Fruit fly (Drosophila melanogaster) whole organism, embryonic: ENCODE measurements around the gene r2d2.

ENCODE experiments used
- Atf3 ChIP-seq: fragments of 200-800 bp; sonication (Bioruptor generic); optimal IDR thresholded peaks from 3 replicates; lab custom pipeline; 2016; ENCODE audit warnings: missing biosample characterization, missing genetic modification characterization
- CG11247 ChIP-seq: fragments of 200-800 bp; sonication (Bioruptor generic); IDR thresholded peaks from 2 replicates; pipeline ENCODE4 v1.3.6; 2022; ENCODE audit warnings: missing biosample characterization, missing genetic modification characterization
- CG12236 ChIP-seq: fragments of 200-800 bp; sonication (Bioruptor generic); optimal IDR thresholded peaks from 2 replicates; lab custom pipeline; 2016; ENCODE audit warnings: missing biosample characterization, missing genetic modification characterization
- CG12659 ChIP-seq: fragments of 200-800 bp; sonication (Bioruptor generic); optimal IDR thresholded peaks from 3 replicates; lab custom pipeline; 2017; ENCODE audit warnings: mild to moderate bottlenecking, missing biosample characterization, missing genetic modification reagents, missing genetic modification characterization
- CG12744 ChIP-seq: fragments of 200-800 bp; sonication (Bioruptor generic); optimal IDR thresholded peaks from 2 replicates; lab custom pipeline; 2016; ENCODE audit warnings: missing biosample characterization, missing genetic modification characterization
- CG12942 ChIP-seq: fragments of 200-800 bp; sonication (Bioruptor generic); optimal IDR thresholded peaks from 3 replicates; lab custom pipeline; 2016; ENCODE audit warnings: missing biosample characterization, missing genetic modification characterization
- CG13775 ChIP-seq: fragments of 200-800 bp; sonication (Bioruptor generic); optimal IDR thresholded peaks from 3 replicates; lab custom pipeline; 2017; ENCODE audit warnings: missing biosample characterization, mild to moderate bottlenecking, missing genetic modification characterization
- CG14710 ChIP-seq: fragments of 200-800 bp; sonication (Bioruptor generic); optimal IDR thresholded peaks from 3 replicates; lab custom pipeline; 2019; ENCODE audit warnings: missing biosample characterization, mild to moderate bottlenecking, missing genetic modification characterization, moderate library complexity
- CG14965 ChIP-seq: fragments of 200-800 bp; sonication (Bioruptor generic); optimal IDR thresholded peaks from 2 replicates; lab custom pipeline; 2016; ENCODE audit warnings: missing biosample characterization, missing genetic modification characterization, borderline replicate concordance
- CG15011 ChIP-seq: fragments of 200-800 bp; sonication (Bioruptor generic); optimal IDR thresholded peaks from 3 replicates; lab custom pipeline; 2018; ENCODE audit warnings: missing biosample characterization, mild to moderate bottlenecking, missing genetic modification characterization
- CG15479 ChIP-seq: fragments of 200-800 bp; sonication (Bioruptor generic); optimal IDR thresholded peaks from 3 replicates; lab custom pipeline; 2019; ENCODE audit warnings: missing biosample characterization, mild to moderate bottlenecking, missing genetic modification characterization, moderate library complexity
- CG17385 ChIP-seq: fragments of 200-800 bp; sonication (Bioruptor generic); optimal IDR thresholded peaks from 3 replicates; lab custom pipeline; 2018; ENCODE audit warnings: missing biosample characterization, mild to moderate bottlenecking, missing genetic modification characterization
- CG17612 ChIP-seq: fragments of 200-800 bp; sonication (Bioruptor generic); IDR thresholded peaks from 2 replicates; pipeline ENCODE4 v1.3.6; 2022; ENCODE audit warnings: missing biosample characterization, missing genetic modification characterization
- CG3065 ChIP-seq: fragments of 200-800 bp; sonication (Bioruptor generic); optimal IDR thresholded peaks from 2 replicates; lab custom pipeline; 2016; ENCODE audit warnings: missing biosample characterization, missing genetic modification characterization
- CG31388 ChIP-seq: fragments of 200-800 bp; sonication (Bioruptor generic); optimal IDR thresholded peaks from 2 replicates; lab custom pipeline; 2016; ENCODE audit warnings: missing biosample characterization, missing genetic modification characterization
- CG32767 ChIP-seq: fragments of 200-800 bp; sonication (Bioruptor generic); IDR thresholded peaks from 2 replicates; pipeline ENCODE4 v1.3.6; 2022; ENCODE audit warnings: missing biosample characterization, missing genetic modification characterization
- CG42726 ChIP-seq: fragments of 200-800 bp; sonication (Bioruptor generic); IDR thresholded peaks from 2 replicates; pipeline ENCODE4 v1.3.6; 2022; ENCODE audit warnings: missing biosample characterization, missing genetic modification characterization; ENCODE audit not compliant: partially characterized antibody
- CG4424 ChIP-seq: fragments of 200-800 bp; sonication (Bioruptor generic); optimal IDR thresholded peaks from 3 replicates; lab custom pipeline; 2016; ENCODE audit warnings: missing biosample characterization, missing genetic modification characterization
- CG6272 ChIP-seq: fragments of 200-800 bp; sonication (Bioruptor generic); IDR thresholded peaks from 2 replicates; pipeline ENCODE4 v1.3.6; 2022; ENCODE audit warnings: missing biosample characterization, missing genetic modification characterization
- CG6683 ChIP-seq: fragments of 200-800 bp; sonication (Bioruptor generic); optimal IDR thresholded peaks from 2 replicates; lab custom pipeline; 2017; ENCODE audit warnings: missing biosample characterization, mild to moderate bottlenecking, missing genetic modification characterization, missing genetic modification reagents
- CG7556 ChIP-seq: fragments of 200-800 bp; sonication (Bioruptor generic); optimal IDR thresholded peaks from 2 replicates; lab custom pipeline; 2017; ENCODE audit warnings: missing biosample characterization, mild to moderate bottlenecking, missing genetic modification characterization
- CG9797 ChIP-seq: fragments of 200-800 bp; sonication (Bioruptor generic); optimal IDR thresholded peaks from 3 replicates; lab custom pipeline; 2018; ENCODE audit warnings: missing biosample characterization, mild to moderate bottlenecking, missing genetic modification characterization
- CHES-1-like ChIP-seq: fragments of 200-800 bp; sonication (Bioruptor generic); optimal IDR thresholded peaks from 2 replicates; lab custom pipeline; 2016; ENCODE audit warnings: missing biosample characterization, missing genetic modification characterization
- Dip3 ChIP-seq: fragments of 200-800 bp; sonication (Bioruptor generic); optimal IDR thresholded peaks from 3 replicates; lab custom pipeline; 2016; ENCODE audit warnings: missing biosample characterization, missing genetic modification characterization
- Dll ChIP-seq: fragments of 200-800 bp; sonication (Bioruptor generic); IDR thresholded peaks from 4 replicates; pipeline ENCODE4 v1.3.6; 2022; ENCODE audit warnings: missing biosample characterization, missing genetic modification characterization; ENCODE audit not compliant: partially characterized antibody
- Drgx ChIP-seq: fragments of 200-800 bp; sonication (Bioruptor generic); IDR thresholded peaks from 2 replicates; pipeline ENCODE4 v1.3.6; 2022; ENCODE audit warnings: missing biosample characterization, missing genetic modification characterization
- Eip74EF ChIP-seq, 2 experiments: fragments of 200-800 bp in 1 of 2; fragments of >200 bp in 1 of 2; sonication (Bioruptor generic) in 1 of 2; optimal IDR thresholded peaks; 2 replicates each; lab custom pipeline; 2017 to 2019; ENCODE audit warnings: missing biosample characterization in 2 of 2, missing genetic modification characterization in 2 of 2, mild to moderate bottlenecking in 1 of 2, moderate library complexity in 1 of 2
- Fer1 ChIP-seq: fragments of 200-800 bp; sonication (Bioruptor generic); optimal IDR thresholded peaks from 2 replicates; lab custom pipeline; 2017; ENCODE audit warnings: missing biosample characterization, mild to moderate bottlenecking, missing genetic modification characterization
- Fer3 ChIP-seq: fragments of 200-800 bp; sonication (Bioruptor generic); optimal IDR thresholded peaks from 2 replicates; lab custom pipeline; 2018; ENCODE audit warnings: missing biosample characterization, mild to moderate bottlenecking, missing genetic modification characterization, moderate library complexity
- HLH3B ChIP-seq: fragments of 200-800 bp; sonication (Bioruptor generic); IDR thresholded peaks from 2 replicates; pipeline ENCODE4 v1.3.6; 2022; ENCODE audit warnings: missing biosample characterization, missing genetic modification characterization
- Jarid2 ChIP-seq: fragments of 200-800 bp; sonication (Bioruptor generic); optimal IDR thresholded peaks from 3 replicates; lab custom pipeline; 2017; ENCODE audit warnings: mild to moderate bottlenecking, missing biosample characterization, missing genetic modification reagents, missing genetic modification characterization
- Optix ChIP-seq: fragments of 200-800 bp; sonication (Bioruptor generic); IDR thresholded peaks from 3 replicates; pipeline ENCODE4 v1.3.6; 2022; ENCODE audit warnings: missing biosample characterization, missing genetic modification characterization
- Scr ChIP-seq: fragments of 200-800 bp; sonication (Bioruptor generic); IDR thresholded peaks from 2 replicates; pipeline ENCODE4 v1.3.6; 2022; ENCODE audit warnings: missing biosample characterization, missing genetic modification characterization; ENCODE audit not compliant: partially characterized antibody
- Sin3A ChIP-seq: fragments of >200 bp; optimal IDR thresholded peaks from 2 replicates; lab custom pipeline; 2018
- Tbp ChIP-seq: fragments of >200 bp; optimal IDR thresholded peaks from 2 replicates; lab custom pipeline; 2018; ENCODE audit warnings: missing biosample characterization, missing genetic modification characterization
- Vsx1 ChIP-seq: fragments of 200-800 bp; sonication (Bioruptor generic); optimal IDR thresholded peaks from 2 replicates; lab custom pipeline; 2017; ENCODE audit warnings: missing biosample characterization, mild to moderate bottlenecking, missing genetic modification characterization, missing genetic modification reagents
- az2 ChIP-seq: fragments of 200-800 bp; sonication (Bioruptor generic); optimal IDR thresholded peaks from 3 replicates; lab custom pipeline; 2016; ENCODE audit warnings: missing biosample characterization, missing genetic modification characterization
- caup ChIP-seq: fragments of 200-800 bp; sonication (Bioruptor generic); optimal IDR thresholded peaks from 3 replicates; lab custom pipeline; 2017; ENCODE audit warnings: missing biosample characterization, mild to moderate bottlenecking, missing genetic modification characterization, moderate library complexity; ENCODE audit not compliant: severe bottlenecking
- emc ChIP-seq: fragments of 200-800 bp; sonication (Bioruptor generic); optimal IDR thresholded peaks from 2 replicates; lab custom pipeline; 2016; ENCODE audit warnings: missing biosample characterization, missing genetic modification characterization
- eyg ChIP-seq: fragments of 200-800 bp; sonication (Bioruptor generic); optimal IDR thresholded peaks from 3 replicates; lab custom pipeline; 2016; ENCODE audit warnings: missing biosample characterization, missing genetic modification characterization
- gcm2 ChIP-seq: fragments of 200-800 bp; sonication (Bioruptor generic); optimal IDR thresholded peaks from 2 replicates; lab custom pipeline; 2016; ENCODE audit warnings: missing biosample characterization, missing genetic modification characterization
- grau ChIP-seq: fragments of 200-800 bp; optimal IDR thresholded peaks from 3 replicates; lab custom pipeline; 2019; ENCODE audit warnings: missing biosample characterization, mild to moderate bottlenecking, missing genetic modification characterization, moderate library complexity
- pros ChIP-seq: fragments of 200-800 bp; sonication (Bioruptor generic); optimal IDR thresholded peaks from 3 replicates; lab custom pipeline; 2019; ENCODE audit warnings: missing biosample characterization, mild to moderate bottlenecking, missing genetic modification characterization, moderate library complexity
- schlank ChIP-seq: fragments of 200-800 bp; sonication (Bioruptor generic); optimal IDR thresholded peaks from 2 replicates; lab custom pipeline; 2018; ENCODE audit warnings: missing biosample characterization, mild to moderate bottlenecking, missing genetic modification characterization
- sens ChIP-seq: fragments of 200-800 bp; sonication (Bioruptor generic); peaks from one replicate; lab custom pipeline; 2016; ENCODE audit warnings: missing biosample characterization, missing genetic modification characterization
- sens-2 ChIP-seq: fragments of 200-800 bp; sonication (Bioruptor generic); IDR thresholded peaks from 2 replicates; pipeline ENCODE4 v1.3.6; 2022; ENCODE audit warnings: missing biosample characterization, missing genetic modification characterization
- sim ChIP-seq: fragments of 200-800 bp; sonication (Bioruptor generic); IDR thresholded peaks from 2 replicates; pipeline ENCODE4 v1.3.6; 2022; ENCODE audit warnings: missing biosample characterization, missing genetic modification characterization
- slbo ChIP-seq: fragments of 200-800 bp; sonication (Bioruptor generic); IDR thresholded peaks from 2 replicates; pipeline ENCODE4 v1.3.6; 2022; ENCODE audit warnings: missing biosample characterization, missing genetic modification characterization
- sna ChIP-seq: fragments of 200-800 bp; sonication (Bioruptor generic); IDR thresholded peaks from 2 replicates; pipeline ENCODE4 v1.3.6; 2022; ENCODE audit warnings: missing biosample characterization, missing genetic modification characterization; ENCODE audit not compliant: partially characterized antibody
- trh ChIP-seq: fragments of 200-800 bp; sonication (Bioruptor generic); optimal IDR thresholded peaks from 2 replicates; lab custom pipeline; 2016; ENCODE audit warnings: missing biosample characterization, missing genetic modification characterization
- tx ChIP-seq: fragments of 200-800 bp; sonication (Bioruptor generic); optimal IDR thresholded peaks from 2 replicates; lab custom pipeline; 2016; ENCODE audit warnings: missing biosample characterization, missing genetic modification characterization
- vvl ChIP-seq: fragments of 200-800 bp; sonication (Bioruptor generic); IDR thresholded peaks from 2 replicates; pipeline ENCODE4 v1.3.6; 2022; ENCODE audit warnings: missing biosample characterization, missing genetic modification characterization

r2d2 gene

dm6 chr2L:7828901-7829300 lies 29.0 kb downstream of the r2d2 start (continued):
- TF ChIP-seq eyg (GFP tag; lab: Kevin White, UChicago) (no peak), emc (GFP tag; lab: Kevin White, UChicago) (no peak), az2 (GFP tag; lab: Kevin White, UChicago) (no peak), Tbp (GFP tag; lab: Kevin White, UChicago) (no peak), sna (GFP tag; lab: Robert Waterston, UW) (no peak), grau (no peak), HLH3B (GFP tag; lab: Robert Waterston, UW) (no peak), CG17385 (GFP tag; lab: Kevin White, UChicago) (peak; percentile 22), Scr (GFP tag; lab: Robert Waterston, UW) (no peak), CG12659 (GFP tag; lab: Kevin White, UChicago) (no peak), trh (GFP tag; lab: Kevin White, UChicago) (no peak), Drgx (no peak), Dll (GFP tag; lab: Robert Waterston, UW) (no peak), CG6683 (GFP tag; lab: Kevin White, UChicago) (no peak), CG14710 (tag; lab: Kevin White, UChicago) (peak; percentile 27), Vsx1 (GFP tag; lab: Kevin White, UChicago) (no peak), CG31388 (GFP tag; lab: Kevin White, UChicago) (no peak), Sin3A (lab: Kevin White, UChicago) (no peak), Optix (no peak), caup (no peak), CG7556 (no peak), CG6272 (GFP tag; lab: Robert Waterston, UW) (no peak), Jarid2 (GFP tag; lab: Kevin White, UChicago) (no peak), CG12744 (GFP tag; lab: Kevin White, UChicago) (no peak), pros (no peak), CG9797 (GFP tag; lab: Kevin White, UChicago) (no peak), Fer3 (no peak), schlank (no peak), Atf3 (GFP tag; lab: Kevin White, UChicago) (no peak), slbo (GFP tag; lab: Robert Waterston, UW) (no peak), sens-2 (GFP tag; lab: Robert Waterston, UW) (no peak), CG17612 (GFP tag; lab: Robert Waterston, UW) (no peak), gcm2 (no peak), CG32767 (GFP tag; lab: Robert Waterston, UW) (no peak), CG15479 (GFP tag; lab: Kevin White, UChicago) (no peak), tx (GFP tag; lab: Kevin White, UChicago) (no peak), Eip74EF (GFP tag; optimal IDR thresholded peaks at IDR 0.05; lab: Kevin White, UChicago) (no peak), CG13775 (no peak), CG14965 (no peak), CHES-1-like (peak; percentile 14), Fer1 (GFP tag; lab: Kevin White, UChicago) (peak; percentile 15), CG11247 (GFP tag; lab: Robert Waterston, UW) (no peak), CG15011 (no peak), CG4424 (GFP tag; lab: Kevin White, UChicago) (no peak), sim (GFP tag; lab: Robert Waterston, UW) (no peak), CG12942 (GFP tag; lab: Kevin White, UChicago) (no peak), CG3065 (no peak), CG42726 (no peak), sens (peak; percentile 69), CG12236 (GFP tag; lab: Kevin White, UChicago) (no peak), vvl (0 out of 2 replicates have a peak, but pooled peaks have one; percentile 51), Dip3 (GFP tag; lab: Kevin White, UChicago) (no peak)
